Worm (Caenorhabditis elegans) whole organism, L1 larva: ENCODE results near the gene comt-1.

Experiments used
- ama-1 ChIP-seq: fragments of 150-350 bp; optimal IDR thresholded peaks from 2 replicates; lab custom pipeline; 2014
- ceh-82 ChIP-seq, 3 experiments: fragments of 150-350 bp in 1 of 3; sonication (generic microtip) in 2 of 3; optimal IDR thresholded peaks; 2 replicates each; lab custom pipeline; 2014 to 2017; ENCODE audit warnings: missing biosample characterization in 3 of 3, missing genetic modification characterization in 3 of 3
- egl-27 ChIP-seq, 2 experiments: fragments of 150-350 bp in 1 of 2; sonication (generic microtip); optimal IDR thresholded peaks; 3 replicates each; lab custom pipeline; 2017 to 2018; ENCODE audit warnings: missing biosample characterization in 2 of 2, missing genetic modification characterization in 2 of 2, missing genetic modification reagents in 2 of 2
- hlh-4 ChIP-seq: sonication (generic microtip); optimal IDR thresholded peaks from 2 replicates; lab custom pipeline; 2016; ENCODE audit warnings: mild to moderate bottlenecking, missing genetic modification characterization, missing compliant biosample characterization
- lin-35 ChIP-seq, 2 experiments: fragments of 150-350 bp; optimal IDR thresholded peaks; 2 replicates each; lab custom pipeline; 2014; ENCODE audit warnings: missing biosample characterization in 2 of 2, missing genetic modification characterization in 2 of 2, missing genetic modification reagents in 2 of 2
- lsy-2 ChIP-seq, 2 experiments: fragments of 150-350 bp; optimal IDR thresholded peaks; 2 replicates each; lab custom pipeline; 2014; ENCODE audit warnings: missing biosample characterization in 2 of 2, missing genetic modification characterization in 2 of 2

DNA sequence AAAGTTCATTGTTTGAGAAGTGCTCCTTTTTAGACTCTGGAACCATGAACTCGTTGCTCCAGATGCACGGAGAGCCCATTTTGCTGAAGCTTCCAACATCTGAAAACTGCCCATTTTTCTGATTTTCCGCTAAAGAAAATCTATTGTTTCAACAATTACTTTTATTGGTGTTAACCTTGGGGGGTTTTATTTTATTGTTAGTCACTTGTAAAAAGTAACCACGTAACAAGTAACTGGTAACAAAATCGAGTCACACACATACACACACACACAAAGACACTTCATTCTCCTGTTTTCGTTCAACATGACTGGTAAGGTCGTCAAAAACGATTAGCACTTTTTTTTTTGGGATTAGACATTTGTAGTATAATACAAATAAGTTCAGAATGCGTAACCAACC is 15.2 kb upstream of the comt-1 start:
- TF ChIP-seq lsy-2 (tag; optimal IDR thresholded peaks at IDR 0.05; lab: Kevin White, UChicago) (no peak), ceh-82 (tag; optimal IDR thresholded peaks at IDR 0.05; lab: Kevin White, UChicago) (no peak), lin-35 (GFP tag; optimal IDR thresholded peaks at IDR 0.05; lab: Kevin White, UChicago) (no peak), ama-1 (lab: Kevin White, UChicago) (no peak), hlh-4 (tag; lab: Kevin White, UChicago) (no peak), egl-27 (tag; optimal IDR thresholded peaks at IDR 0.05; lab: Kevin White, UChicago) (no peak)
